Worm (Caenorhabditis elegans) whole organism, mixed stage, embryonic: ENCODE measurements around the gene R12C12.10.

Experiments
- lin-13 ChIP-seq: fragments of 150-350 bp; optimal IDR thresholded peaks from 2 replicates; lab custom pipeline; 2014; ENCODE audit warnings: missing biosample characterization, missing genetic modification characterization
- mab-5 ChIP-seq: fragments of 150-350 bp; optimal IDR thresholded peaks from 2 replicates; lab custom pipeline; 2014; ENCODE audit warnings: missing biosample characterization, missing genetic modification characterization
- mls-2 ChIP-seq: sonication (generic microtip); optimal IDR thresholded peaks from 2 replicates; lab custom pipeline; 2016; ENCODE audit warnings: mild to moderate bottlenecking, missing genetic modification characterization, moderate library complexity, missing compliant biosample characterization
- nhr-237 ChIP-seq: fragments of 150-350 bp; optimal IDR thresholded peaks from 2 replicates; lab custom pipeline; 2014; ENCODE audit warnings: missing biosample characterization, missing genetic modification characterization
- nhr-76 ChIP-seq: sonication (generic microtip); optimal IDR thresholded peaks from 2 replicates; lab custom pipeline; 2017; ENCODE audit warnings: missing biosample characterization, missing genetic modification characterization

DNA sequence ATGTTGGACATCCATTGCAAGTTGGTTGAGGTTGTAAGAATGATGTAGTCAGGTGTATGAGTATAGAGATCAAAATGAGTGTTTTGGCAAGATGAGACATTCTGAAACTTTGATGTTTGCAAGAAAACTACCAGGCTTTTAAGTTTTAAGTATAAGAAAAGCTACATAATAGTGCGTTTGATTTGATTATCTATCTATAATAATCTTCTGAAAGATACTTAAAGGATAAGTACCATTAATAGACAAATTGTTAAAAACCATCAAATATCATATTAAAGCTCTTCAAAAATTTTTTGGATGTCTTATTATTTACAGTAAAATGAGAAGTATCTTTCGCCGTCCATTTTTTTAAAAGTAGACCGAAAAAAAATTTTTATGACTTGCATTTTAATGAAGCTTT, at the start of gene R12C12.10:
- no peak for TF ChIP-seq lin-13 (tag; lab: Kevin White, UChicago)
- no peak for TF ChIP-seq nhr-76
- no peak for TF ChIP-seq nhr-237 (tag; lab: Kevin White, UChicago)
- TF ChIP-seq mab-5 (tag; lab: Kevin White, UChicago) = no peak
- no peak for TF ChIP-seq mls-2 (tag; lab: Kevin White, UChicago)
